Worm (Caenorhabditis elegans) whole organism, L4 larva: ENCODE measurements around the gene npr-10.

Source experiments
- D1046.2 ChIP-seq: fragments of 200-800 bp; sonication (Bioruptor generic); IDR thresholded peaks from 2 replicates; pipeline ENCODE4 v1.3.6; 2022; ENCODE audit warnings: missing genetic modification characterization, missing compliant biosample characterization
- F10B5.3 ChIP-seq: sonication (generic microtip); optimal IDR thresholded peaks from 2 replicates; lab custom pipeline; 2016; ENCODE audit warnings: mild to moderate bottlenecking, missing genetic modification characterization, missing compliant biosample characterization
- F26F4.8 ChIP-seq: fragments of 200-800 bp; sonication (Bioruptor generic); conservative IDR thresholded peaks from 2 replicates; pipeline ENCODE4 v1.3.6; 2022; ENCODE audit warnings: missing genetic modification characterization, missing compliant biosample characterization
- F44E2.7 ChIP-seq: fragments of 200-800 bp; sonication (Bioruptor generic); IDR thresholded peaks from 2 replicates; pipeline ENCODE4 v2.1.2; 2022; ENCODE audit warnings: missing genetic modification characterization, missing compliant biosample characterization
- F49E8.2 ChIP-seq: sonication (generic microtip); optimal IDR thresholded peaks from 2 replicates; lab custom pipeline; 2016; ENCODE audit warnings: missing compliant biosample characterization, mild to moderate bottlenecking, missing genetic modification characterization, borderline replicate concordance
- Y5F2A.4 ChIP-seq: fragments of 200-800 bp; sonication (Bioruptor generic); optimal IDR thresholded peaks from 2 replicates; lab custom pipeline; 2018; ENCODE audit warnings: mild to moderate bottlenecking, missing genetic modification characterization, missing compliant biosample characterization
- aly-2 ChIP-seq: sonication (generic microtip); optimal IDR thresholded peaks from 2 replicates; lab custom pipeline; 2018; ENCODE audit warnings: missing biosample characterization, missing genetic modification characterization
- attf-4 ChIP-seq: sonication (generic microtip); optimal IDR thresholded peaks from 3 replicates; lab custom pipeline; 2017; ENCODE audit warnings: missing biosample characterization, missing genetic modification characterization
- ceh-20 ChIP-seq: fragments of 200-800 bp; sonication (Bioruptor generic); IDR thresholded peaks from 2 replicates; pipeline ENCODE4 v1.3.6; 2022; ENCODE audit warnings: missing genetic modification reagents, missing genetic modification characterization, missing compliant biosample characterization
- ceh-28 ChIP-seq: fragments of 150-350 bp; optimal IDR thresholded peaks from 2 replicates; lab custom pipeline; 2014; ENCODE audit warnings: missing biosample characterization, missing genetic modification reagents, missing genetic modification characterization
- ceh-44 ChIP-seq: fragments of 200-800 bp; sonication (Bioruptor generic); IDR thresholded peaks from 2 replicates; pipeline ENCODE4 v1.3.6; 2022; ENCODE audit warnings: missing genetic modification reagents, missing genetic modification characterization, missing compliant biosample characterization
- ceh-62 ChIP-seq: sonication (generic microtip); optimal IDR thresholded peaks from 2 replicates; lab custom pipeline; 2017; ENCODE audit warnings: missing biosample characterization, missing genetic modification characterization
- ceh-82 ChIP-seq: sonication (generic microtip); optimal IDR thresholded peaks from 2 replicates; lab custom pipeline; 2017; ENCODE audit warnings: missing biosample characterization, missing genetic modification characterization
- daf-16 ChIP-seq, 3 experiments: sonication (generic microtip); optimal IDR thresholded peaks; 2 replicates each; lab custom pipeline; 2016 to 2017; ENCODE audit warnings: missing genetic modification characterization in 3 of 3, missing genetic modification reagents in 3 of 3, mild to moderate bottlenecking in 2 of 3, missing compliant biosample characterization in 2 of 3, missing biosample characterization in 1 of 3, moderate library complexity in 1 of 3
- dmd-6 ChIP-seq: fragments of 200-800 bp; sonication (Bioruptor generic); IDR thresholded peaks from 2 replicates; pipeline ENCODE4 v1.3.6; 2022; ENCODE audit warnings: missing genetic modification reagents, missing genetic modification characterization, missing compliant biosample characterization
- dmd-9 ChIP-seq: fragments of 200-800 bp; sonication (Bioruptor generic); IDR thresholded peaks from 2 replicates; pipeline ENCODE4 v1.3.6; 2022; ENCODE audit warnings: missing genetic modification reagents, missing genetic modification characterization, missing compliant biosample characterization
- dpl-1 ChIP-seq: fragments of 150-350 bp; optimal IDR thresholded peaks from 2 replicates; lab custom pipeline; 2014; ENCODE audit warnings: missing biosample characterization, missing genetic modification reagents, missing genetic modification characterization
- egl-27 ChIP-seq: sonication (generic microtip); optimal IDR thresholded peaks from 3 replicates; lab custom pipeline; 2017; ENCODE audit warnings: missing biosample characterization, missing genetic modification reagents, missing genetic modification characterization
- fkh-10 ChIP-seq: fragments of 150-350 bp; optimal IDR thresholded peaks from 2 replicates; lab custom pipeline; 2014; ENCODE audit warnings: missing biosample characterization, missing genetic modification reagents, missing genetic modification characterization
- fos-1 ChIP-seq: fragments of 150-350 bp; optimal IDR thresholded peaks from 2 replicates; lab custom pipeline; 2014; ENCODE audit warnings: missing biosample characterization, missing genetic modification characterization
- gei-8 ChIP-seq: fragments of 200-800 bp; sonication (Bioruptor generic); optimal IDR thresholded peaks from 2 replicates; lab custom pipeline; 2018; ENCODE audit warnings: mild to moderate bottlenecking, missing genetic modification characterization, missing compliant biosample characterization
- hlh-11 ChIP-seq: fragments of 200-800 bp; sonication (Bioruptor generic); optimal IDR thresholded peaks from 2 replicates; lab custom pipeline; 2018; ENCODE audit warnings: mild to moderate bottlenecking, missing genetic modification characterization, missing compliant biosample characterization
- lim-7 ChIP-seq: fragments of 200-800 bp; sonication (Bioruptor generic); IDR thresholded peaks from 2 replicates; pipeline ENCODE4 v1.3.6; 2022; ENCODE audit warnings: missing genetic modification characterization, missing compliant biosample characterization
- lin-1 ChIP-seq: fragments of 200-800 bp; sonication (Bioruptor generic); IDR thresholded peaks from 2 replicates; pipeline ENCODE4 v1.3.6; 2022; ENCODE audit warnings: missing genetic modification reagents, missing genetic modification characterization, missing compliant biosample characterization
- lin-13 ChIP-seq: fragments of 150-350 bp; optimal IDR thresholded peaks from 2 replicates; lab custom pipeline; 2014; ENCODE audit warnings: missing biosample characterization, missing genetic modification reagents, missing genetic modification characterization
- lin-29 ChIP-seq: fragments of 200-800 bp; sonication (Bioruptor generic); IDR thresholded peaks from 2 replicates; pipeline ENCODE4 v1.3.6; 2022; ENCODE audit warnings: missing genetic modification reagents, missing genetic modification characterization, missing compliant biosample characterization
- lin-38 ChIP-seq: fragments of 200-800 bp; sonication (Bioruptor generic); IDR thresholded peaks from 2 replicates; pipeline ENCODE4 v1.3.6; 2022; ENCODE audit warnings: missing genetic modification reagents, missing genetic modification characterization, missing compliant biosample characterization
- lir-3 ChIP-seq: sonication (generic microtip); optimal IDR thresholded peaks from 2 replicates; lab custom pipeline; 2016; ENCODE audit warnings: mild to moderate bottlenecking, missing genetic modification characterization, missing compliant biosample characterization
- madf-9 ChIP-seq: fragments of 200-800 bp; sonication (Bioruptor generic); conservative IDR thresholded peaks from 2 replicates; pipeline ENCODE4 v1.3.6; 2022; ENCODE audit warnings: missing genetic modification reagents, missing genetic modification characterization, missing compliant biosample characterization
- mdt-29 ChIP-seq: fragments of 200-800 bp; sonication (Bioruptor generic); IDR thresholded peaks from 2 replicates; pipeline ENCODE4 v1.3.6; 2022; ENCODE audit warnings: missing genetic modification reagents, missing genetic modification characterization, missing compliant biosample characterization
- mep-1 ChIP-seq: fragments of 150-350 bp; sonication (generic microtip); optimal IDR thresholded peaks from 3 replicates; lab custom pipeline; 2014; ENCODE audit warnings: missing biosample characterization, missing genetic modification characterization
- mxl-2 ChIP-seq: fragments of 200-800 bp; sonication (Bioruptor generic); conservative IDR thresholded peaks from 2 replicates; pipeline ENCODE4 v1.3.6; 2022; ENCODE audit warnings: missing genetic modification reagents, missing genetic modification characterization, missing compliant biosample characterization
- mxl-3 ChIP-seq: fragments of 200-800 bp; sonication (Bioruptor generic); optimal IDR thresholded peaks from 2 replicates; lab custom pipeline; 2018; ENCODE audit warnings: mild to moderate bottlenecking, missing genetic modification characterization, missing compliant biosample characterization
- nhr-28 ChIP-seq: fragments of 150-350 bp; optimal IDR thresholded peaks from 2 replicates; lab custom pipeline; 2014; ENCODE audit warnings: missing biosample characterization, missing genetic modification characterization
- nhr-41 ChIP-seq: fragments of 200-800 bp; sonication (Bioruptor generic); IDR thresholded peaks from 2 replicates; pipeline ENCODE4 v1.3.6; 2022; ENCODE audit warnings: missing genetic modification reagents, missing genetic modification characterization, missing compliant biosample characterization
- nhr-76 ChIP-seq: fragments of 150-350 bp; optimal IDR thresholded peaks from 2 replicates; lab custom pipeline; 2014; ENCODE audit warnings: missing biosample characterization, missing genetic modification characterization
- nhr-77 ChIP-seq: fragments of 150-350 bp; optimal IDR thresholded peaks from 2 replicates; lab custom pipeline; 2014; ENCODE audit warnings: missing biosample characterization, missing genetic modification characterization
- pqm-1 ChIP-seq: sonication (generic microtip); optimal IDR thresholded peaks from 2 replicates; lab custom pipeline; 2017; ENCODE audit warnings: missing biosample characterization, missing genetic modification characterization
- set-16 ChIP-seq: fragments of 200-800 bp; sonication (Bioruptor generic); IDR thresholded peaks from 2 replicates; pipeline ENCODE4 v1.3.6; 2022; ENCODE audit warnings: missing genetic modification reagents, missing genetic modification characterization, missing compliant biosample characterization
- skn-1 ChIP-seq: fragments of 150-350 bp; optimal IDR thresholded peaks from 2 replicates; lab custom pipeline; 2014; ENCODE audit warnings: missing biosample characterization, missing genetic modification characterization
- snpc-1.2 ChIP-seq: fragments of 200-800 bp; sonication (Bioruptor generic); IDR thresholded peaks from 2 replicates; pipeline ENCODE4 v1.3.6; 2022; ENCODE audit warnings: missing genetic modification reagents, missing genetic modification characterization, missing compliant biosample characterization
- tra-1 ChIP-seq: fragments of 200-800 bp; sonication (Bioruptor generic); IDR thresholded peaks from 2 replicates; pipeline ENCODE4 v1.3.6; 2022; ENCODE audit warnings: missing genetic modification reagents, missing genetic modification characterization, missing compliant biosample characterization
- unc-130 ChIP-seq: sonication (generic microtip); optimal IDR thresholded peaks from 2 replicates; lab custom pipeline; 2016; ENCODE audit warnings: missing genetic modification reagents, missing genetic modification characterization, missing compliant biosample characterization
- unc-62 ChIP-seq, 3 experiments: fragments of 150-350 bp in 1 of 3; sonication (generic microtip); optimal IDR thresholded peaks in 2 of 3; peaks in 1 of 3; 1 replicate in 1 of 3; 2 replicates in 2 of 3; lab custom pipeline; 2014 to 2017; ENCODE audit warnings: missing biosample characterization in 3 of 3, missing genetic modification characterization in 3 of 3, missing genetic modification reagents in 3 of 3, missing genotype in 1 of 3
- vab-7 ChIP-seq: fragments of 200-800 bp; sonication (Bioruptor generic); IDR thresholded peaks from 2 replicates; pipeline ENCODE4 v1.3.6; 2022; ENCODE audit warnings: missing genetic modification reagents, missing genetic modification characterization, missing compliant biosample characterization
- zag-1 ChIP-seq: fragments of 150-350 bp; optimal IDR thresholded peaks from 2 replicates; lab custom pipeline; 2014; ENCODE audit warnings: missing biosample characterization, missing genetic modification characterization
- zfp-2 ChIP-seq: sonication (generic microtip); optimal IDR thresholded peaks from 2 replicates; lab custom pipeline; 2016; ENCODE audit warnings: mild to moderate bottlenecking, missing genetic modification characterization, missing compliant biosample characterization
- zfp-3 ChIP-seq: fragments of 200-800 bp; sonication (Bioruptor generic); conservative IDR thresholded peaks from 2 replicates; pipeline ENCODE4 v1.3.6; 2022; ENCODE audit warnings: missing genetic modification reagents, missing genetic modification characterization, missing compliant biosample characterization
- zip-11 ChIP-seq: fragments of 200-800 bp; sonication (Bioruptor generic); IDR thresholded peaks from 2 replicates; pipeline ENCODE4 v1.3.6; 2022; ENCODE audit warnings: missing genetic modification characterization, missing compliant biosample characterization
- zip-2 ChIP-seq: fragments of 150-350 bp; optimal IDR thresholded peaks from 2 replicates; lab custom pipeline; 2014; ENCODE audit warnings: missing biosample characterization, missing genetic modification characterization

The npr-10 gene

DNA sequence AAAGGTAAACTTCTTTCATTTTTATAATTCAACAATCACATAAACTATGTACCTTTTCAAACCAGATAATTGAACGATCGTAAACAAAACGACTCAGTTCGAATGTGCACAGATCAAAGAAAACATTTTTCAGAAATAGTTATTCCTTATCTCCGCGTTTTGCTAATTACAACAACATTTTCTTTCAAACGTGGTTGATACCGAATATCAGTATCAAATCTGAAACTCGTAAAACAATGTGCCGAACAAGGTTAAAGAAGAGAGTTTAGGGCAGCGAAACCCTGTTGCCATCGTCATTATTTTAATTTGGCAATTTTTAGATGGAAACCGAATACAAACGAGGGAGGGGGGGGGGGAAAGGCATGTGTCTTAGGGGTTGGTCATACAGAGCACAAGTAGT lies 51.1 kb downstream of the npr-10 start, which contains the start of gene scav-4 (continued):
- TF ChIP-seq nhr-76 (tag; lab: Kevin White, UChicago): no peak
- no peak for TF ChIP-seq madf-9 (GFP tag; lab: Robert Waterston, UW)
- no peak for TF ChIP-seq zag-1
- no peak for TF ChIP-seq lin-38
- TF ChIP-seq ceh-82 (tag; lab: Kevin White, UChicago): no peak
- no peak for TF ChIP-seq lir-3 (tag; lab: Kevin White, UChicago)
- TF ChIP-seq zfp-3 (GFP tag; lab: Robert Waterston, UW): no peak
- no peak for TF ChIP-seq nhr-77 (tag; lab: Kevin White, UChicago)
- no peak for TF ChIP-seq set-16 (GFP tag; lab: Robert Waterston, UW)
- no peak for TF ChIP-seq D1046.2 (GFP tag; lab: Robert Waterston, UW)
- no peak for TF ChIP-seq tra-1 (GFP tag; lab: Robert Waterston, UW)
- TF ChIP-seq mdt-29 (GFP tag; lab: Robert Waterston, UW): no peak
- TF ChIP-seq dmd-9 (GFP tag; lab: Robert Waterston, UW): no peak
- no peak for TF ChIP-seq nhr-41 (GFP tag; lab: Robert Waterston, UW)
- no peak for TF ChIP-seq lin-13
- no peak for TF ChIP-seq zfp-2 (tag; lab: Kevin White, UChicago)
- TF ChIP-seq ceh-62 (tag; lab: Kevin White, UChicago): no peak
- no peak for TF ChIP-seq fkh-10 (GFP tag; lab: Kevin White, UChicago)
- no peak for TF ChIP-seq mep-1 (tag; lab: Kevin White, UChicago)
- no peak for TF ChIP-seq Y5F2A.4 (GFP tag; lab: Kevin White, UChicago)
- no peak for TF ChIP-seq F44E2.7 (GFP tag; lab: Robert Waterston, UW)
- TF ChIP-seq mxl-3 (GFP tag; lab: Kevin White, UChicago): peak; percentile 34
- TF ChIP-seq F49E8.2 (tag; lab: Kevin White, UChicago): no peak
- TF ChIP-seq mxl-2 (GFP tag; lab: Robert Waterston, UW): no peak
- TF ChIP-seq pqm-1 (tag; lab: Kevin White, UChicago): peak; percentile 31
- no peak for TF ChIP-seq unc-62 (GFP tag; optimal IDR thresholded peaks at IDR 0.05 in 1 of 2; lab: Kevin White, UChicago)
- no peak for TF ChIP-seq unc-62 (tag; optimal IDR thresholded peaks at IDR 0.05; lab: Kevin White, UChicago)
- TF ChIP-seq ceh-20: no peak
- no peak for TF ChIP-seq vab-7
- no peak for TF ChIP-seq ceh-44 (GFP tag; lab: Robert Waterston, UW)
- no peak for TF ChIP-seq daf-16 (GFP tag; optimal IDR thresholded peaks at IDR 0.05; lab: Kevin White, UChicago)
- TF ChIP-seq daf-16 (tag; optimal IDR thresholded peaks at IDR 0.05; lab: Kevin White, UChicago): peak; percentile 94
- no peak for TF ChIP-seq dpl-1 (GFP tag; lab: Kevin White, UChicago)
- no peak for TF ChIP-seq lin-29 (GFP tag; lab: Robert Waterston, UW)
- TF ChIP-seq unc-130 (GFP tag; lab: Kevin White, UChicago): no peak
- TF ChIP-seq aly-2 (tag; lab: Kevin White, UChicago): no peak
- no peak for TF ChIP-seq snpc-1.2 (GFP tag; lab: Robert Waterston, UW)
- peak; percentile 49 for TF ChIP-seq hlh-11 (tag; lab: Kevin White, UChicago)
- TF ChIP-seq ceh-28 (tag; lab: Kevin White, UChicago): no peak
- no peak for TF ChIP-seq attf-4 (tag; lab: Kevin White, UChicago)
- TF ChIP-seq F26F4.8 (GFP tag; lab: Robert Waterston, UW): no peak
- TF ChIP-seq gei-8 (GFP tag; lab: Kevin White, UChicago): no peak
- no peak for TF ChIP-seq lim-7 (GFP tag; lab: Robert Waterston, UW)
- TF ChIP-seq, all 104 proteins: peak for 8

DNA sequence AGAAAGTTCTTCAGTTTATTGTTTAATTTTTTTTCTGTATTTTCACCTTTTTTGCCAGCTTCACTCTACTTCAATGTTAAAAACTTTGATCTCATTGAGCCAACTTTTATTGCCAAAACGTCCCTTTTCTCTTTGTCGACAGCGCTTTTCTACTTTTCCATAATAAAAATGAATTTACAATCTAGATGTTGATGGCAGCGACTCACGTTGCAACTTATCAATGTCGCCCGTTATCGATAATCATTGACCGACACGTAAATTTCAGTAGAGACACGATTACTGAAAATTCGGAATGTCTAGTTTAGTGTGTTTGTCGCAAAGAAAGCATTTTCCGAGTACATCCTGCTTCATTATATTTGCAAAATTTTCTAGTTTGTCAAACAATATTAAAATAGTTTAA lies 52.8 kb downstream of the npr-10 start:
- no peak for TF ChIP-seq zip-2 (tag; lab: Kevin White, UChicago)
- no peak for TF ChIP-seq D1046.2 (GFP tag; lab: Robert Waterston, UW)
- TF ChIP-seq pqm-1 (tag; lab: Kevin White, UChicago): peak; percentile 77
- TF ChIP-seq egl-27 (tag; lab: Kevin White, UChicago): no peak
- no peak for TF ChIP-seq zip-11
- no peak for TF ChIP-seq ceh-44 (GFP tag; lab: Robert Waterston, UW)
- TF ChIP-seq ceh-82 (tag; lab: Kevin White, UChicago): no peak
- TF ChIP-seq mxl-3 (GFP tag; lab: Kevin White, UChicago): peak; percentile 36
- TF ChIP-seq zag-1: no peak
- no peak for TF ChIP-seq daf-16 (GFP tag; optimal IDR thresholded peaks at IDR 0.05; lab: Kevin White, UChicago)
- peak; percentile 56 for TF ChIP-seq daf-16 (tag; optimal IDR thresholded peaks at IDR 0.05; lab: Kevin White, UChicago)
- no peak for TF ChIP-seq vab-7
- peak; percentile 47 for TF ChIP-seq dmd-6
- TF ChIP-seq lin-29 (GFP tag; lab: Robert Waterston, UW): no peak
- no peak for TF ChIP-seq fos-1 (tag; lab: Kevin White, UChicago)
- TF ChIP-seq skn-1 (tag; lab: Kevin White, UChicago): no peak
- no peak for TF ChIP-seq mep-1 (tag; lab: Kevin White, UChicago)
- no peak for TF ChIP-seq madf-9 (GFP tag; lab: Robert Waterston, UW)
- no peak for TF ChIP-seq lin-1 (GFP tag; lab: Robert Waterston, UW)
- TF ChIP-seq nhr-28 (tag; lab: Kevin White, UChicago): peak; percentile 2
- no peak for TF ChIP-seq F10B5.3 (tag; lab: Kevin White, UChicago)
